Worm (Caenorhabditis elegans): ENCODE data around the gene nsun-1.
"Not testable (repeated sequence)": the region's sequence is repeated elsewhere in the genome, so short reads cannot be mapped to it uniquely, and the experiment has no call there.

The nsun-1 gene

ce11 chrII:454646-455045 lies 21.1 kb downstream of the nsun-1 start, which contains the start of gene W10D9.1:
W10D9.1 (plus strand) TSS chrII:454946.
- TF ChIP-seq med-1 (GFP tag; optimal IDR thresholded peaks at IDR 0.05; ENCODE audit: insufficient read depth); ztf-29 (GFP tag; IDR thresholded peaks at IDR 0.05); klf-2 (GFP tag; conservative IDR thresholded peaks at IDR 0.05): not testable (repeated sequence)

- 0 out of 2 replicates have a peak, but pooled peaks have one; percentile 33 for TF ChIP-seq flt-1 (GFP tag; IDR thresholded peaks at IDR 0.05)
Measured at ce11 chrII:452159-452558, 23.6 kb downstream of the nsun-1 start.

ce11 chrII:441102-441501 lies 34.6 kb downstream of the nsun-1 start, which contains the start of gene C24H12.1:
C24H12.1 (plus strand) TSS chrII:441402.
- not testable (repeated sequence) for TF ChIP-seq tab-1 (GFP tag; IDR thresholded peaks at IDR 0.05); klf-2 (GFP tag; conservative IDR thresholded peaks at IDR 0.05); T22C8.4 (GFP tag; IDR thresholded peaks at IDR 0.05)

ce11 chrII:437279-437678 lies 38.5 kb downstream of the nsun-1 start:
- no peak for TF ChIP-seq ztf-23 (GFP tag; IDR thresholded peaks at IDR 0.05)
- no peak for TF ChIP-seq flt-1 (GFP tag; IDR thresholded peaks at IDR 0.05)
- TF ChIP-seq cog-1 (tag; optimal IDR thresholded peaks at IDR 0.05), result no peak
- no peak for TF ChIP-seq ztf-29 (GFP tag; IDR thresholded peaks at IDR 0.05)
- TF ChIP-seq klf-2 (GFP tag; conservative IDR thresholded peaks at IDR 0.05), result no peak
- no peak for TF ChIP-seq tab-1 (GFP tag; IDR thresholded peaks at IDR 0.05)
- TF ChIP-seq ref-1 (GFP tag; conservative IDR thresholded peaks at IDR 0.05), result no peak
- TF ChIP-seq med-1 (GFP tag; optimal IDR thresholded peaks at IDR 0.05; ENCODE audit: insufficient read depth), result no peak

ce11 chrII:423086-423485 lies 52.7 kb downstream of the nsun-1 start, which contains the start of gene C24H12.8:
C24H12.8 (minus strand) TSS chrII:423186.
- no peak for TF ChIP-seq ztf-29 (GFP tag; IDR thresholded peaks at IDR 0.05)
- TF ChIP-seq klf-2 (GFP tag; conservative IDR thresholded peaks at IDR 0.05), result no peak
- no peak for TF ChIP-seq T22C8.4 (GFP tag; IDR thresholded peaks at IDR 0.05)
- no peak for TF ChIP-seq tab-1 (GFP tag; IDR thresholded peaks at IDR 0.05)
- TF ChIP-seq cog-1 (tag; optimal IDR thresholded peaks at IDR 0.05), result no peak
- no peak for TF ChIP-seq flt-1 (GFP tag; IDR thresholded peaks at IDR 0.05)
- TF ChIP-seq ref-1 (GFP tag; conservative IDR thresholded peaks at IDR 0.05), result no peak
- no peak for TF ChIP-seq ztf-23 (GFP tag; IDR thresholded peaks at IDR 0.05)
- TF ChIP-seq med-1 (GFP tag; optimal IDR thresholded peaks at IDR 0.05; ENCODE audit: insufficient read depth), result no peak
